Fruit fly (Drosophila melanogaster): Measurements from ENCODE around the gene ed.

DNA sequence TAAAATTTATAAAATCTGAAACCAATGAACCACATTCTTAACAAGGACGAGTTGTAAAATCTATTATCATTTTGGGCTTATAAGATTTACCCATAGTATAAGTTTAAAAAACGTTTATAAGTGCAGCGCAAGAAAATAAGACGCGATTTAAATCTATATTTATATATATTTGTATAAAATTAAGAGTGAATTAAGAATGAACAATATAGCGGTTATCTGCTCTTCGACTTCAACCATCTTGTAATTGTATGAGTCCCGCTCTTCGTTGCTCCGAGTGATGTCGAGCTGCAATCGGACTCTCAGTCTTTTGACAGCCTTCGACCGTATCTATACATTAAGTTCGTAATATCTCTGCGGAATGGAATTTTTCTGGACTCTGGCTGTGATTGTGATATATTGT lies 90.2 kb downstream of the ed start, which contains the start of gene Sr-CI:
- no peak for TF ChIP-seq CG8478 (optimal IDR thresholded peaks at IDR 0.05)
- TF ChIP-seq CTCF (optimal IDR thresholded peaks at IDR 0.05): no peak
